Fruit fly (Drosophila melanogaster): ENCODE results near the gene CG14143.
A peak's percentile ranks its signal among the peaks of the same experiment; 100 is the strongest.

Gene CG14143

dm6 chr3L:11096195-11096908 lies 38.4 kb upstream of the CG14143 start, which contains the start of the genes CG46439, Iyd and CG33947 (continued):
- TF ChIP-seq chinmo (GFP tag; IDR thresholded peaks at IDR 0.05; ENCODE audit: partially characterized antibody) (0 out of 4 replicates have a peak, but pooled peaks have one; percentile 76), CG12104 (GFP tag; optimal IDR thresholded peaks at IDR 0.05) (no peak), CG15514 (GFP tag; optimal IDR thresholded peaks at IDR 0.05) (peak; percentile 71), Ets97D (GFP tag; optimal IDR thresholded peaks at IDR 0.05) (peak; percentile 34), Scr (GFP tag; IDR thresholded peaks at IDR 0.05; ENCODE audit: partially characterized antibody) (peak; percentile 22; the same call in 1 of the 2 replicates), disco-r (GFP tag; optimal IDR thresholded peaks at IDR 0.05) (no peak), NC2α (GFP tag; optimal IDR thresholded peaks at IDR 0.05) (no peak), CG17359 (tag; optimal IDR thresholded peaks at IDR 0.05) (peak; percentile 14), gem (tag; optimal IDR thresholded peaks at IDR 0.05) (peak; percentile 5), PHDP (tag; optimal IDR thresholded peaks at IDR 0.05) (peak; percentile 12)

- peak; percentile 76 for TF ChIP-seq nom (GFP tag; optimal IDR thresholded peaks at IDR 0.05)
- peak; percentile 88 for TF ChIP-seq YL-1 (GFP tag; optimal IDR thresholded peaks at IDR 0.05)
- no peak for TF ChIP-seq ham (GFP tag; IDR thresholded peaks at IDR 0.05)
- peak; percentile 93 for TF ChIP-seq NC2β (GFP tag; optimal IDR thresholded peaks at IDR 0.05)
- TF ChIP-seq grn (GFP tag; optimal IDR thresholded peaks at IDR 0.05) = peak; percentile 66
- peak; percentile 98 for TF ChIP-seq CG10267 (tag; optimal IDR thresholded peaks at IDR 0.05)
- TF ChIP-seq CG12744 (GFP tag; optimal IDR thresholded peaks at IDR 0.05) = peak; percentile 94
- TF ChIP-seq tll (GFP tag; optimal IDR thresholded peaks at IDR 0.05) = peak in 1 of 2 experiments; percentile 37
- peak; percentile 92 for TF ChIP-seq jumu (GFP tag; optimal IDR thresholded peaks at IDR 0.05)
- peak; percentile 95 for TF ChIP-seq CG3281 (GFP tag; optimal IDR thresholded peaks at IDR 0.05)
- peak; percentile 80; the same call in 2 of the 3 replicates for TF ChIP-seq otp (GFP tag; IDR thresholded peaks at IDR 0.05)
- peak; percentile 58 for TF ChIP-seq run (tag; optimal IDR thresholded peaks at IDR 0.05)
- TF ChIP-seq Mes4 (GFP tag; optimal IDR thresholded peaks at IDR 0.05) = peak; percentile 90
- peak; percentile 85 for TF ChIP-seq CG32767 (GFP tag; IDR thresholded peaks at IDR 0.05)
- TF ChIP-seq tx (GFP tag; optimal IDR thresholded peaks at IDR 0.05) = peak; percentile 92
- TF ChIP-seq CkIIα-i1 (GFP tag; IDR thresholded peaks at IDR 0.05) = 0 out of 2 replicates have a peak, but pooled peaks have one; percentile 31
- peak; percentile 79 for TF ChIP-seq ken (GFP tag; IDR thresholded peaks at IDR 0.05)
- TF ChIP-seq gcm2 (GFP tag; optimal IDR thresholded peaks at IDR 0.05) = peak; percentile 86
- TF ChIP-seq Hr78 (GFP tag; optimal IDR thresholded peaks at IDR 0.05) = peak in 1 of 2 experiments; percentile 54
- TF ChIP-seq CG2129 (GFP tag; IDR thresholded peaks at IDR 0.05; ENCODE audit: partially characterized antibody) = no peak
- peak; percentile 74 for TF ChIP-seq NFAT (GFP tag; IDR thresholded peaks at IDR 0.05)
- TF ChIP-seq zf30C (GFP tag; optimal IDR thresholded peaks at IDR 0.05) = peak; percentile 25
- peak; percentile 97 for TF ChIP-seq CG12659 (GFP tag; optimal IDR thresholded peaks at IDR 0.05)
- peak; percentile 83 for TF ChIP-seq CG11398 (GFP tag; optimal IDR thresholded peaks at IDR 0.05)
- peak; percentile 95 for TF ChIP-seq NfI (GFP tag; optimal IDR thresholded peaks at IDR 0.05)
- peak; percentile 84 for TF ChIP-seq CG13123 (GFP tag; optimal IDR thresholded peaks at IDR 0.05)
- TF ChIP-seq vnd (GFP tag; IDR thresholded peaks at IDR 0.05; ENCODE audit: partially characterized antibody) = no peak
- TF ChIP-seq CG14710 (tag; optimal IDR thresholded peaks at IDR 0.05) = peak; percentile 94
- peak; percentile 61 for TF ChIP-seq Nf-YA (GFP tag; IDR thresholded peaks at IDR 0.05)
- TF ChIP-seq Atf6 (GFP tag; IDR thresholded peaks at IDR 0.05) = peak; percentile 89
- peak; percentile 91 for TF ChIP-seq trh (GFP tag; optimal IDR thresholded peaks at IDR 0.05)
- TF ChIP-seq Dip3 (GFP tag; optimal IDR thresholded peaks at IDR 0.05) = peak; percentile 96
- TF ChIP-seq CG18599 (GFP tag; optimal IDR thresholded peaks at IDR 0.05) = peak; percentile 95
- TF ChIP-seq CG7745 (tag; optimal IDR thresholded peaks at IDR 0.05) = no peak
- TF ChIP-seq Poxn (GFP tag; IDR thresholded peaks at IDR 0.05) = peak; percentile 50
- peak; percentile 76 for TF ChIP-seq fd102C (GFP tag; optimal IDR thresholded peaks at IDR 0.05)
Measured at dm6 chr3L:11097982-11098663, 36.7 kb upstream of the CG14143 start, which contains the start of the genes Irbp18 and APP-BP1. Gene Irbp18 (minus strand): TSS chr3L:11098186. Gene APP-BP1 (plus strand): TSS chr3L:11098412.

All from whole organism, embryonic.